Worm (Caenorhabditis elegans): ENCODE results near the gene tasp-1.

The tasp-1 gene

ce11 chrIII:10809568-10809967 lies 50.5 kb downstream of the tasp-1 start:
- TF ChIP-seq unc-55 (GFP tag; optimal IDR thresholded peaks at IDR 0.05) (no peak), sma-9 (GFP tag; optimal IDR thresholded peaks at IDR 0.05) (no peak), sma-9 (tag; optimal IDR thresholded peaks at IDR 0.05) (no peak), F13H6.1 (tag; optimal IDR thresholded peaks at IDR 0.05) (no peak), nhr-21 (tag; optimal IDR thresholded peaks at IDR 0.05) (no peak), ztf-4 (tag; optimal IDR thresholded peaks at IDR 0.05) (no peak), snpc-4 (tag; optimal IDR thresholded peaks at IDR 0.05) (no peak), lin-11 (tag; optimal IDR thresholded peaks at IDR 0.05) (no peak), blmp-1 (tag; optimal IDR thresholded peaks at IDR 0.05; ENCODE audit: insufficient read depth) (no peak), lin-13 (GFP tag; optimal IDR thresholded peaks at IDR 0.05) (no peak), fos-1 (tag; optimal IDR thresholded peaks at IDR 0.05) (no peak), zag-1 (tag; optimal IDR thresholded peaks at IDR 0.05) (no peak), C34F6.9 (tag; optimal IDR thresholded peaks at IDR 0.05) (no peak), sem-4 (tag; optimal IDR thresholded peaks at IDR 0.05) (no peak), dmd-4 (tag; optimal IDR thresholded peaks at IDR 0.05) (no peak), nhr-11 (tag; optimal IDR thresholded peaks at IDR 0.05) (no peak), nhr-237 (tag; optimal IDR thresholded peaks at IDR 0.05) (no peak)

- no peak for TF ChIP-seq snpc-4 (tag; optimal IDR thresholded peaks at IDR 0.05)
- no peak for TF ChIP-seq lsy-2 (tag; optimal IDR thresholded peaks at IDR 0.05)
- no peak for TF ChIP-seq unc-55 (GFP tag; optimal IDR thresholded peaks at IDR 0.05)
- no peak for TF ChIP-seq nhr-23 (tag; optimal IDR thresholded peaks at IDR 0.05)
- TF ChIP-seq alr-1 (tag; optimal IDR thresholded peaks at IDR 0.05): no peak
- no peak for TF ChIP-seq aly-2 (tag; optimal IDR thresholded peaks at IDR 0.05)
- TF ChIP-seq Y55F3AM.14 (GFP tag; optimal IDR thresholded peaks at IDR 0.05): no peak
- TF ChIP-seq peb-1 (tag; optimal IDR thresholded peaks at IDR 0.05): no peak
- TF ChIP-seq lin-39 (tag; optimal IDR thresholded peaks at IDR 0.05): no peak
- TF ChIP-seq mbf-1 (tag; optimal IDR thresholded peaks at IDR 0.05): no peak
- TF ChIP-seq nhr-77 (tag; optimal IDR thresholded peaks at IDR 0.05): no peak
- no peak for TF ChIP-seq crh-2 (tag; optimal IDR thresholded peaks at IDR 0.05)
- TF ChIP-seq sem-4 (tag; optimal IDR thresholded peaks at IDR 0.05): no peak
- TF ChIP-seq sma-3 (GFP tag; optimal IDR thresholded peaks at IDR 0.05): no peak
- TF ChIP-seq mab-5 (tag; optimal IDR thresholded peaks at IDR 0.05): no peak
- no peak for TF ChIP-seq nhr-6 (tag; optimal IDR thresholded peaks at IDR 0.05)
- no peak for TF ChIP-seq nhr-129 (tag; optimal IDR thresholded peaks at IDR 0.05)
- TF ChIP-seq mdl-1 (tag; optimal IDR thresholded peaks at IDR 0.05): no peak
- no peak for TF ChIP-seq F13H6.1 (tag; optimal IDR thresholded peaks at IDR 0.05)
- TF ChIP-seq lin-13 (GFP tag; optimal IDR thresholded peaks at IDR 0.05): no peak
Observed at ce11 chrIII:10810483-10810836, 51.4 kb downstream of the tasp-1 start.

- TF ChIP-seq ama-1 (optimal IDR thresholded peaks at IDR 0.05) (peak; percentile 29), F13H6.1 (tag; optimal IDR thresholded peaks at IDR 0.05) (peak; percentile 22), unc-62 (GFP tag; optimal IDR thresholded peaks at IDR 0.05) (no peak), lsy-2 (tag; optimal IDR thresholded peaks at IDR 0.05) (peak in 1 of 2 experiments; percentile 36), nhr-129 (tag; optimal IDR thresholded peaks at IDR 0.05) (peak; percentile 33)
Observed at ce11 chrIII:10810837-10811814, 52.0 kb downstream of the tasp-1 start.
